Worm (Caenorhabditis elegans): ENCODE measurements around the gene gadr-2.

ce11 chrIV:9527002-9527401, 42.1 kb upstream of the gadr-2 start:
- TF ChIP-seq lsy-2 (tag; optimal IDR thresholded peaks at IDR 0.05) (no peak), nhr-12 (tag; optimal IDR thresholded peaks at IDR 0.05) (no peak), snpc-4 (tag; optimal IDR thresholded peaks at IDR 0.05) (no peak), unc-39 (tag; optimal IDR thresholded peaks at IDR 0.05) (no peak), mep-1 (tag; optimal IDR thresholded peaks at IDR 0.05) (no peak), blmp-1 (tag; optimal IDR thresholded peaks at IDR 0.05) (no peak), nhr-237 (tag; optimal IDR thresholded peaks at IDR 0.05) (no peak), tbx-8 (GFP tag; optimal IDR thresholded peaks at IDR 0.05) (no peak), bed-3 (GFP tag; optimal IDR thresholded peaks at IDR 0.05) (no peak), flh-1 (GFP tag; optimal IDR thresholded peaks at IDR 0.05) (no peak), drap-1 (GFP tag; optimal IDR thresholded peaks at IDR 0.05) (no peak), nhr-28 (tag; optimal IDR thresholded peaks at IDR 0.05) (no peak), ces-1 (GFP tag; optimal IDR thresholded peaks at IDR 0.05) (no peak), ham-2 (GFP tag; optimal IDR thresholded peaks at IDR 0.05) (no peak)

Data from whole organism, mixed stage, embryonic.